Fruit fly (Drosophila melanogaster) whole organism, embryonic: Measurements from ENCODE around the gene Eip63E.

ENCODE experiments used
- BEAF-32 ChIP-seq: fragments of 200-800 bp; sonication (Bioruptor generic); optimal IDR thresholded peaks from 3 replicates; lab custom pipeline; 2017; ENCODE audit warnings: missing biosample characterization, missing genetic modification characterization, mild to moderate bottlenecking, moderate library complexity, missing genetic modification reagents
- CG11093 ChIP-seq: fragments of 200-800 bp; sonication (Bioruptor generic); IDR thresholded peaks from 3 replicates; pipeline ENCODE4 v1.3.6; 2022; ENCODE audit warnings: missing biosample characterization, missing genetic modification characterization
- CG11398 ChIP-seq: fragments of 200-800 bp; sonication (Bioruptor generic); optimal IDR thresholded peaks from 2 replicates; lab custom pipeline; 2016; ENCODE audit warnings: missing biosample characterization, missing genetic modification characterization
- CG11456 ChIP-seq: fragments of 200-800 bp; sonication (Bioruptor generic); IDR thresholded peaks from 3 replicates; pipeline ENCODE4 v1.3.6; 2022; ENCODE audit warnings: missing biosample characterization, missing genetic modification characterization
- CG12219 ChIP-seq: fragments of 200-800 bp; sonication (Bioruptor generic); optimal IDR thresholded peaks from 3 replicates; lab custom pipeline; 2018; ENCODE audit warnings: missing biosample characterization, mild to moderate bottlenecking, missing genetic modification characterization
- CG12769 ChIP-seq: fragments of 200-800 bp; sonication (Bioruptor generic); optimal IDR thresholded peaks from 2 replicates; lab custom pipeline; 2019; ENCODE audit warnings: missing biosample characterization, mild to moderate bottlenecking, missing genetic modification characterization, moderate library complexity
- CG13775 ChIP-seq: fragments of 200-800 bp; sonication (Bioruptor generic); optimal IDR thresholded peaks from 3 replicates; lab custom pipeline; 2017; ENCODE audit warnings: missing biosample characterization, mild to moderate bottlenecking, missing genetic modification characterization
- CG14050 ChIP-seq: fragments of 200-800 bp; sonication (Bioruptor generic); IDR thresholded peaks from 3 replicates; pipeline ENCODE4 v1.3.6; 2022; ENCODE audit warnings: missing biosample characterization, missing genetic modification characterization
- CG2120 ChIP-seq: fragments of 200-800 bp; sonication (Bioruptor generic); optimal IDR thresholded peaks from 3 replicates; lab custom pipeline; 2016; ENCODE audit warnings: missing biosample characterization, missing genetic modification characterization
- CG32532 ChIP-seq: fragments of 200-800 bp; sonication (Bioruptor generic); IDR thresholded peaks from 2 replicates; pipeline ENCODE4 v1.3.6; 2022; ENCODE audit warnings: missing biosample characterization, missing genetic modification characterization
- CG4424 ChIP-seq: fragments of 200-800 bp; sonication (Bioruptor generic); optimal IDR thresholded peaks from 3 replicates; lab custom pipeline; 2016; ENCODE audit warnings: missing biosample characterization, missing genetic modification characterization
- CG4707 ChIP-seq: fragments of 200-800 bp; sonication (Bioruptor generic); optimal IDR thresholded peaks from 2 replicates; lab custom pipeline; 2018; ENCODE audit warnings: missing biosample characterization, mild to moderate bottlenecking, missing genetic modification characterization, moderate library complexity
- CG6765 ChIP-seq: fragments of 200-800 bp; sonication (Bioruptor generic); optimal IDR thresholded peaks from 3 replicates; lab custom pipeline; 2017; ENCODE audit warnings: missing biosample characterization, mild to moderate bottlenecking, missing genetic modification characterization
- CG6854 ChIP-seq: fragments of 200-800 bp; sonication (Bioruptor generic); optimal IDR thresholded peaks from 3 replicates; lab custom pipeline; 2017; ENCODE audit warnings: missing biosample characterization, mild to moderate bottlenecking, missing genetic modification characterization
- CG7271 ChIP-seq: fragments of 200-800 bp; sonication (Bioruptor generic); optimal IDR thresholded peaks from 2 replicates; lab custom pipeline; 2018; ENCODE audit warnings: missing biosample characterization, mild to moderate bottlenecking, missing genetic modification characterization, moderate library complexity
- CG7786 ChIP-seq: fragments of 200-800 bp; sonication (Bioruptor generic); optimal IDR thresholded peaks from 2 replicates; lab custom pipeline; 2016; ENCODE audit warnings: missing biosample characterization, missing genetic modification characterization
- CG9609 ChIP-seq: fragments of 200-800 bp; sonication (Bioruptor generic); optimal IDR thresholded peaks from 3 replicates; lab custom pipeline; 2016; ENCODE audit warnings: missing biosample characterization, missing genetic modification characterization
- Drgx ChIP-seq: fragments of 200-800 bp; sonication (Bioruptor generic); IDR thresholded peaks from 2 replicates; pipeline ENCODE4 v1.3.6; 2022; ENCODE audit warnings: missing biosample characterization, missing genetic modification characterization
- E2f1 ChIP-seq: fragments of 200-800 bp; sonication (Bioruptor generic); IDR thresholded peaks from 2 replicates; pipeline ENCODE4 v1.3.6; 2022; ENCODE audit warnings: missing biosample characterization, missing genetic modification characterization
- ERR ChIP-seq: fragments of 200-800 bp; sonication (Bioruptor generic); optimal IDR thresholded peaks from 2 replicates; lab custom pipeline; 2016; ENCODE audit warnings: missing biosample characterization, missing genetic modification characterization
- H2.0 ChIP-seq: fragments of 200-800 bp; sonication (Bioruptor generic); IDR thresholded peaks from 2 replicates; pipeline ENCODE4 v1.3.6; 2022; ENCODE audit warnings: missing biosample characterization, missing genetic modification characterization
- HLHmδ ChIP-seq: fragments of 200-800 bp; sonication (Bioruptor generic); optimal IDR thresholded peaks from 2 replicates; lab custom pipeline; 2018; ENCODE audit warnings: missing biosample characterization, mild to moderate bottlenecking, missing genetic modification characterization, moderate library complexity
- HmgZ ChIP-seq: fragments of 200-800 bp; sonication (Bioruptor generic); optimal IDR thresholded peaks from 2 replicates; lab custom pipeline; 2018; ENCODE audit warnings: missing biosample characterization, mild to moderate bottlenecking, missing genetic modification characterization
- Mad ChIP-seq: fragments of 200-800 bp; sonication (Bioruptor generic); optimal IDR thresholded peaks from 2 replicates; lab custom pipeline; 2016; ENCODE audit warnings: missing biosample characterization, missing genetic modification characterization
- Ssrp ChIP-seq: fragments of 200-800 bp; sonication (Bioruptor generic); optimal IDR thresholded peaks from 2 replicates; lab custom pipeline; 2018; ENCODE audit warnings: missing biosample characterization, mild to moderate bottlenecking, missing genetic modification characterization, moderate library complexity
- Taf1 ChIP-seq: fragments of 200-800 bp; sonication (Bioruptor generic); IDR thresholded peaks from 2 replicates; pipeline ENCODE4 v1.3.6; 2022; ENCODE audit warnings: missing biosample characterization, missing genetic modification characterization
- ac ChIP-seq: fragments of 200-800 bp; sonication (Bioruptor generic); optimal IDR thresholded peaks from 3 replicates; lab custom pipeline; 2017; ENCODE audit warnings: missing biosample characterization, mild to moderate bottlenecking, missing genetic modification characterization
- ara ChIP-seq: fragments of 200-800 bp; sonication (Bioruptor generic); IDR thresholded peaks from 2 replicates; pipeline ENCODE4 v1.3.6; 2022; ENCODE audit warnings: missing biosample characterization, missing genetic modification characterization
- ase ChIP-seq: fragments of 200-800 bp; sonication (Bioruptor generic); IDR thresholded peaks from 3 replicates; pipeline ENCODE4 v1.3.6; 2022; ENCODE audit warnings: missing biosample characterization, missing genetic modification characterization
- az2 ChIP-seq: fragments of 200-800 bp; sonication (Bioruptor generic); optimal IDR thresholded peaks from 3 replicates; lab custom pipeline; 2016; ENCODE audit warnings: missing biosample characterization, missing genetic modification characterization
- bowl ChIP-seq: fragments of 200-800 bp; sonication (Bioruptor generic); IDR thresholded peaks from 2 replicates; pipeline ENCODE4 v1.3.6; 2022; ENCODE audit warnings: missing biosample characterization, missing genetic modification characterization
- btn ChIP-seq: fragments of 200-800 bp; sonication (Bioruptor generic); optimal IDR thresholded peaks from 2 replicates; lab custom pipeline; 2016; ENCODE audit warnings: missing biosample characterization, missing genetic modification characterization
- cg ChIP-seq: fragments of 200-800 bp; sonication (Bioruptor generic); optimal IDR thresholded peaks from 3 replicates; lab custom pipeline; 2019; ENCODE audit warnings: missing biosample characterization, mild to moderate bottlenecking, missing genetic modification characterization, moderate library complexity
- chm ChIP-seq: fragments of 200-800 bp; sonication (Bioruptor generic); IDR thresholded peaks from 2 replicates; pipeline ENCODE4 v1.3.6; 2022; ENCODE audit warnings: missing biosample characterization, missing genetic modification characterization
- cwo ChIP-seq: fragments of 200-800 bp; sonication (Bioruptor generic); optimal IDR thresholded peaks from 3 replicates; lab custom pipeline; 2017; ENCODE audit warnings: missing biosample characterization, missing genetic modification characterization, mild to moderate bottlenecking, moderate library complexity, missing genetic modification reagents
- dati ChIP-seq: fragments of 200-800 bp; sonication (Bioruptor generic); IDR thresholded peaks from 2 replicates; pipeline ENCODE4 v1.3.6; 2022; ENCODE audit warnings: missing biosample characterization, missing genetic modification characterization
- dimm ChIP-seq: fragments of 200-800 bp; sonication (Bioruptor generic); IDR thresholded peaks from 2 replicates; pipeline ENCODE4 v1.3.6; 2022; ENCODE audit warnings: missing biosample characterization, missing genetic modification characterization
- disco-r ChIP-seq: fragments of 200-800 bp; sonication (Bioruptor generic); optimal IDR thresholded peaks from 2 replicates; lab custom pipeline; 2016; ENCODE audit warnings: missing biosample characterization, missing genetic modification characterization
- grn ChIP-seq: fragments of 200-800 bp; sonication (Bioruptor generic); optimal IDR thresholded peaks from 3 replicates; lab custom pipeline; 2017; ENCODE audit warnings: missing biosample characterization, missing genetic modification characterization
- ham ChIP-seq: fragments of 200-800 bp; sonication (Bioruptor generic); IDR thresholded peaks from 2 replicates; pipeline ENCODE4 v1.3.6; 2022; ENCODE audit warnings: missing biosample characterization, missing genetic modification characterization
- jigr1 ChIP-seq: fragments of 200-800 bp; sonication (Bioruptor generic); IDR thresholded peaks from 3 replicates; pipeline ENCODE4 v1.3.6; 2022; ENCODE audit warnings: missing biosample characterization, missing genetic modification characterization
- ken ChIP-seq: fragments of 200-800 bp; sonication (Bioruptor generic); IDR thresholded peaks from 3 replicates; pipeline ENCODE4 v1.3.6; 2022; ENCODE audit warnings: missing biosample characterization, missing genetic modification characterization
- odd ChIP-seq: fragments of 200-800 bp; sonication (Bioruptor generic); optimal IDR thresholded peaks from 2 replicates; lab custom pipeline; 2017; ENCODE audit warnings: missing biosample characterization, mild to moderate bottlenecking, missing genetic modification characterization
- pnt ChIP-seq: fragments of 200-800 bp; sonication (Bioruptor generic); optimal IDR thresholded peaks from 3 replicates; lab custom pipeline; 2016; ENCODE audit warnings: missing biosample characterization, missing genetic modification characterization
- sima ChIP-seq: fragments of 200-800 bp; sonication (Bioruptor generic); optimal IDR thresholded peaks from 2 replicates; lab custom pipeline; 2016; ENCODE audit warnings: missing biosample characterization, missing genetic modification characterization
- slbo ChIP-seq: fragments of 200-800 bp; sonication (Bioruptor generic); IDR thresholded peaks from 2 replicates; pipeline ENCODE4 v1.3.6; 2022; ENCODE audit warnings: missing biosample characterization, missing genetic modification characterization
- tio ChIP-seq: fragments of 200-800 bp; sonication (Bioruptor generic); optimal IDR thresholded peaks from 2 replicates; lab custom pipeline; 2017; ENCODE audit warnings: missing biosample characterization, missing genetic modification characterization, inconsistent platforms
- tup ChIP-seq: fragments of 200-800 bp; sonication (Bioruptor generic); optimal IDR thresholded peaks from 2 replicates; lab custom pipeline; 2016; ENCODE audit warnings: missing biosample characterization, mild to moderate bottlenecking, missing genetic modification characterization, moderate library complexity
- usp ChIP-seq: fragments of >200 bp; optimal IDR thresholded peaks from 2 replicates; lab custom pipeline; 2017; ENCODE audit warnings: missing biosample characterization, missing genetic modification characterization
- vfl ChIP-seq: fragments of 200-800 bp; sonication (Bioruptor generic); optimal IDR thresholded peaks from 2 replicates; lab custom pipeline; 2016; ENCODE audit warnings: missing biosample characterization, missing genetic modification characterization
- yki ChIP-seq: fragments of >200 bp; optimal IDR thresholded peaks from 3 replicates; lab custom pipeline; 2018
- z ChIP-seq: fragments of 200-800 bp; sonication (Bioruptor generic); IDR thresholded peaks from 3 replicates; pipeline ENCODE4 v1.3.6; 2022; ENCODE audit warnings: missing biosample characterization, missing genetic modification characterization
- zfh2 ChIP-seq: fragments of 200-800 bp; sonication (Bioruptor generic); optimal IDR thresholded peaks from 2 replicates; lab custom pipeline; 2016; ENCODE audit warnings: missing biosample characterization, missing genetic modification characterization

Eip63E gene

DNA sequence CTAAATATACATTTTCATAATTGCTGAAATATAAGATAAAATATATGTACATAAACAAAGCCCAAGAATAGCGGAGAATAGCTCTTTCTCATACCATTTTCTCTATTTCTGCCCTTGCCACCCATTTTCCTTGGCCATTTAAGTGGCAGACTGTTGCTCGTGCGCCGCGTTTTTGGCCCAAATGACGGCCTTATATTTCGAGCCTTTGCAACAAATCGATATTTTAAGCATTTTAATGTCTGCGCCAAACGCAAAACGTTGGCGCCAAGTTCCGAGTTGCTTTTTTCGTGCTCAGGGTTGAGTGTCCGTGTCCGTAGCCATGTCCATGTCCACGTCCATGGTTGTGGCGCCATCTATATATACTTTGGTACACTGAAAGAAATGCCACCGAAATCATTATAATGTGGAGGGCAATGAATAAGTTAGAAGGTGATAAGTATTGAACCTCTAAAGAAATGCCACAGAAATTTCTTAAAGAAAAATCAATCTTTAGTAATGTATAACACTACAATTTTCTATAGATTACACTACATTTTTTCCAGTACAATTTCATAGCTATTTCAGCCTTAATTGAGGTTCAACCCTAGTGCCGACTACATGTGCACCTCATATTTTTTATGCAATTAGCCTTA lies 23.3 kb upstream of the Eip63E start (continued):
- TF ChIP-seq ham (GFP tag; lab: Robert Waterston, UW) (no peak), CG13775 (GFP tag; lab: Kevin White, UChicago) (no peak), slbo (GFP tag; lab: Robert Waterston, UW) (peak; percentile 54), usp (GFP tag; lab: Kevin White, UChicago) (no peak), CG6854 (GFP tag; lab: Kevin White, UChicago) (peak; percentile 30), tio (peak; percentile 20), Taf1 (GFP tag; lab: Robert Waterston, UW) (0 out of 2 replicates have a peak, but pooled peaks have one; percentile 28), cg (no peak), dati (GFP tag; lab: Robert Waterston, UW) (no peak), Drgx (GFP tag; lab: Robert Waterston, UW) (0 out of 2 replicates have a peak, but pooled peaks have one; percentile 10), yki (lab: Kevin White, UChicago) (no peak), CG7271 (no peak), Mad (GFP tag; lab: Kevin White, UChicago) (no peak), ERR (GFP tag; lab: Kevin White, UChicago) (no peak), dimm (no peak), CG7786 (no peak), vfl (no peak), cwo (GFP tag; lab: Kevin White, UChicago) (peak; percentile 15), odd (GFP tag; lab: Kevin White, UChicago) (no peak), CG12219 (GFP tag; lab: Kevin White, UChicago) (no peak), CG14050 (GFP tag; lab: Robert Waterston, UW) (no peak), BEAF-32 (GFP tag; lab: Kevin White, UChicago) (no peak), tup (no peak), Ssrp (no peak), HmgZ (no peak), chm (GFP tag; lab: Robert Waterston, UW) (no peak), CG11456 (no peak), E2f1 (peak; percentile 29; the same call in 1 of the 2 replicates), CG11398 (GFP tag; lab: Kevin White, UChicago) (no peak), CG4424 (GFP tag; lab: Kevin White, UChicago) (no peak), zfh2 (no peak), grn (GFP tag; lab: Kevin White, UChicago) (no peak), CG6765 (GFP tag; lab: Kevin White, UChicago) (no peak), CG11093 (no peak), jigr1 (GFP tag; lab: Robert Waterston, UW) (no peak), bowl (GFP tag; lab: Robert Waterston, UW) (no peak), CG12769 (tag; lab: Kevin White, UChicago) (peak; percentile 44), CG32532 (no peak; the same call in 1 of the 2 replicates), CG9609 (GFP tag; lab: Kevin White, UChicago) (no peak), z (GFP tag; lab: Robert Waterston, UW) (no peak), H2.0 (GFP tag; lab: Robert Waterston, UW) (0 out of 2 replicates have a peak, but pooled peaks have one; percentile 34), ase (no peak), az2 (GFP tag; lab: Kevin White, UChicago) (no peak), ac (GFP tag; lab: Kevin White, UChicago) (no peak), ara (GFP tag; lab: Robert Waterston, UW) (no peak), disco-r (GFP tag; lab: Kevin White, UChicago) (no peak), HLHmδ (GFP tag; lab: Kevin White, UChicago) (no peak), btn (GFP tag; lab: Kevin White, UChicago) (no peak), pnt (GFP tag; lab: Kevin White, UChicago) (no peak), sima (no peak), ken (GFP tag; lab: Robert Waterston, UW) (no peak), CG2120 (GFP tag; lab: Kevin White, UChicago) (peak; percentile 72), CG4707 (GFP tag; lab: Kevin White, UChicago) (no peak)
